Worm (Caenorhabditis elegans): ENCODE measurements around the gene mtrf-1L.
"Not testable (repeated sequence)": the region's sequence is repeated elsewhere in the genome, so short reads cannot be mapped to it uniquely, and the experiment has no call there.

mtrf-1L gene

ce11 chrIV:5186480-5187205 lies at the start of gene mtrf-1L, which contains the start of gene W03F8.6:
TSS of gene mtrf-1L (plus strand) at chrIV:5187155.
TSS of gene W03F8.6 (minus strand) at chrIV:5186580.
- TF ChIP-seq W03F9.2 (tag; optimal IDR thresholded peaks at IDR 0.05), result no peak
- no peak for TF ChIP-seq him-1 (tag; optimal IDR thresholded peaks at IDR 0.05)
- TF ChIP-seq dao-5 (tag; optimal IDR thresholded peaks at IDR 0.05), result no peak

ce11 chrIV:5137809-5138208 lies 49.1 kb upstream of the mtrf-1L start:
- TF ChIP-seq him-1 (tag; optimal IDR thresholded peaks at IDR 0.05) (peak; percentile 11), dao-5 (tag; optimal IDR thresholded peaks at IDR 0.05) (no peak)

ce11 chrIV:5139189-5139588 lies 47.8 kb upstream of the mtrf-1L start:
- no peak for TF ChIP-seq W03F9.2 (tag; optimal IDR thresholded peaks at IDR 0.05)
- TF ChIP-seq dao-5 (tag; optimal IDR thresholded peaks at IDR 0.05), result no peak
- TF ChIP-seq him-1 (tag; optimal IDR thresholded peaks at IDR 0.05), result no peak

ce11 chrIV:5139972-5140371 lies 47.0 kb upstream of the mtrf-1L start:
- TF ChIP-seq dao-5 (tag; optimal IDR thresholded peaks at IDR 0.05), result no peak
- TF ChIP-seq W03F9.2 (tag; optimal IDR thresholded peaks at IDR 0.05), result no peak
- no peak for TF ChIP-seq him-1 (tag; optimal IDR thresholded peaks at IDR 0.05)

ce11 chrIV:5149793-5150192 lies 37.2 kb upstream of the mtrf-1L start, which contains the start of gene C24D10.5:
TSS of gene C24D10.5 (plus strand) at chrIV:5150093.
- TF ChIP-seq him-1 (tag; optimal IDR thresholded peaks at IDR 0.05), result no peak
- TF ChIP-seq W03F9.2 (tag; optimal IDR thresholded peaks at IDR 0.05), result no peak
- no peak for TF ChIP-seq dao-5 (tag; optimal IDR thresholded peaks at IDR 0.05)

ce11 chrIV:5152391-5152790 lies 34.6 kb upstream of the mtrf-1L start, which contains the start of gene soc-2:
TSS of gene soc-2 (minus strand) at chrIV:5152491.
- TF ChIP-seq him-1 (tag; optimal IDR thresholded peaks at IDR 0.05) (no peak), dao-5 (tag; optimal IDR thresholded peaks at IDR 0.05) (no peak), W03F9.2 (tag; optimal IDR thresholded peaks at IDR 0.05) (no peak)

- TF ChIP-seq him-1 (tag; optimal IDR thresholded peaks at IDR 0.05), result no peak
- TF ChIP-seq W03F9.2 (tag; optimal IDR thresholded peaks at IDR 0.05), result no peak
- TF ChIP-seq dao-5 (tag; optimal IDR thresholded peaks at IDR 0.05), result no peak
These were observed 29.7 kb upstream of the mtrf-1L start, which contains the start of gene C24D10.49 for ce11 chrIV:5157226-5157625. TSS of gene C24D10.49 (minus strand) at chrIV:5157326.

- peak; percentile 19 for TF ChIP-seq W03F9.2 (tag; optimal IDR thresholded peaks at IDR 0.05)
- no peak for TF ChIP-seq dao-5 (tag; optimal IDR thresholded peaks at IDR 0.05)
These were observed 26.8 kb upstream of the mtrf-1L start, which contains the start of the genes C24D10.6 and C24D10.4 for ce11 chrIV:5160171-5160570. TSS of gene C24D10.6 (minus strand) at chrIV:5160248. TSS of gene C24D10.4 (plus strand) at chrIV:5160522.

- not testable (repeated sequence) for TF ChIP-seq him-1, dao-5, W03F9.2 (tag; optimal IDR thresholded peaks at IDR 0.05)
These were observed 24.0 kb upstream of the mtrf-1L start, which contains the start of the genes nspd-3 and C24D10.2 for ce11 chrIV:5162941-5163340. TSS of gene nspd-3 (minus strand) at chrIV:5163041. TSS of gene C24D10.2 (plus strand) at chrIV:5163339.

- not testable (repeated sequence) for TF ChIP-seq dao-5, W03F9.2, him-1 (tag; optimal IDR thresholded peaks at IDR 0.05)
These were observed 21.3 kb upstream of the mtrf-1L start, which contains the start of gene nspd-6 for ce11 chrIV:5165626-5166025. TSS of gene nspd-6 (minus strand) at chrIV:5165726.

ce11 chrIV:5166030-5166429 lies 20.9 kb upstream of the mtrf-1L start, which contains the start of gene ptp-5.1:
TSS of gene ptp-5.1 (plus strand) at chrIV:5166330.
- no peak for TF ChIP-seq dao-5 (tag; optimal IDR thresholded peaks at IDR 0.05)
- TF ChIP-seq W03F9.2 (tag; optimal IDR thresholded peaks at IDR 0.05), result no peak
- no peak for TF ChIP-seq him-1 (tag; optimal IDR thresholded peaks at IDR 0.05)

ce11 chrIV:5169335-5169734 lies 17.6 kb upstream of the mtrf-1L start:
- TF ChIP-seq W03F9.2 (tag; optimal IDR thresholded peaks at IDR 0.05) (no peak), him-1 (tag; optimal IDR thresholded peaks at IDR 0.05) (no peak), dao-5 (tag; optimal IDR thresholded peaks at IDR 0.05) (no peak)

- TF ChIP-seq him-1 (tag; optimal IDR thresholded peaks at IDR 0.05) (no peak), dao-5 (tag; optimal IDR thresholded peaks at IDR 0.05) (no peak), W03F9.2 (tag; optimal IDR thresholded peaks at IDR 0.05) (no peak)
These were observed 14.9 kb upstream of the mtrf-1L start for ce11 chrIV:5171994-5172528.

- TF ChIP-seq W03F9.2 (tag; optimal IDR thresholded peaks at IDR 0.05), result no peak
- TF ChIP-seq him-1 (tag; optimal IDR thresholded peaks at IDR 0.05), result no peak
- TF ChIP-seq dao-5 (tag; optimal IDR thresholded peaks at IDR 0.05), result no peak
These were observed 13.9 kb upstream of the mtrf-1L start, which contains the start of gene lam-1 for ce11 chrIV:5173032-5173431. TSS of gene lam-1 (plus strand) at chrIV:5173332.

All from whole organism, L4/young adult.